Worm (Caenorhabditis elegans) whole organism, L4 larva: Measurements from ENCODE around the gene Y49E10.25.
A peak's percentile ranks its signal among the peaks of the same experiment; 100 is the strongest.

Experiments
- T20F7.1 ChIP-seq: fragments of 200-800 bp; sonication (Bioruptor generic); optimal IDR thresholded peaks from 2 replicates; lab custom pipeline; 2018; ENCODE audit warnings: mild to moderate bottlenecking, missing genetic modification characterization, missing compliant biosample characterization
- T26A8.4 ChIP-seq: fragments of 200-800 bp; sonication (Bioruptor generic); IDR thresholded peaks from 2 replicates; pipeline ENCODE4 v1.3.6; 2022; ENCODE audit warnings: missing genetic modification characterization, missing compliant biosample characterization
- Y48G9A.11 ChIP-seq: fragments of 200-800 bp; sonication (Bioruptor generic); IDR thresholded peaks from 2 replicates; pipeline ENCODE4 v1.3.6; 2022; ENCODE audit warnings: missing genetic modification reagents, missing genetic modification characterization, missing compliant biosample characterization
- ZK337.2 ChIP-seq: fragments of 200-800 bp; sonication (Bioruptor generic); IDR thresholded peaks from 2 replicates; pipeline ENCODE4 v1.3.6; 2022; ENCODE audit warnings: missing genetic modification reagents, missing genetic modification characterization, missing compliant biosample characterization
- ZK546.5 ChIP-seq, 2 experiments: sonication (generic microtip); optimal IDR thresholded peaks; 2 replicates each; lab custom pipeline; 2017; ENCODE audit warnings: missing biosample characterization in 2 of 2, missing genetic modification characterization in 2 of 2
- ceh-20 ChIP-seq: fragments of 200-800 bp; sonication (Bioruptor generic); IDR thresholded peaks from 2 replicates; pipeline ENCODE4 v1.3.6; 2022; ENCODE audit warnings: missing genetic modification reagents, missing genetic modification characterization, missing compliant biosample characterization
- ceh-28 ChIP-seq: fragments of 150-350 bp; optimal IDR thresholded peaks from 2 replicates; lab custom pipeline; 2014; ENCODE audit warnings: missing biosample characterization, missing genetic modification reagents, missing genetic modification characterization
- ceh-44 ChIP-seq: fragments of 200-800 bp; sonication (Bioruptor generic); IDR thresholded peaks from 2 replicates; pipeline ENCODE4 v1.3.6; 2022; ENCODE audit warnings: missing genetic modification reagents, missing genetic modification characterization, missing compliant biosample characterization
- ces-1 ChIP-seq: fragments of 150-350 bp; sonication (generic microtip); optimal IDR thresholded peaks from 4 replicates; lab custom pipeline; 2014; ENCODE audit warnings: missing biosample characterization, missing genetic modification reagents, missing genetic modification characterization
- dpl-1 ChIP-seq: fragments of 150-350 bp; optimal IDR thresholded peaks from 2 replicates; lab custom pipeline; 2014; ENCODE audit warnings: missing biosample characterization, missing genetic modification reagents, missing genetic modification characterization
- duxl-1 ChIP-seq: sonication (generic microtip); optimal IDR thresholded peaks from 2 replicates; lab custom pipeline; 2016; ENCODE audit warnings: mild to moderate bottlenecking, missing genetic modification characterization, moderate library complexity, missing compliant biosample characterization; ENCODE audit not compliant: poor library complexity
- dve-1 ChIP-seq: sonication (generic microtip); optimal IDR thresholded peaks from 2 replicates; lab custom pipeline; 2017; ENCODE audit warnings: antibody characterized with exemption, mild to moderate bottlenecking, missing genetic modification characterization, missing compliant biosample characterization; ENCODE audit not compliant: insufficient read depth
- egl-43 ChIP-seq: fragments of 200-800 bp; sonication (Bioruptor generic); IDR thresholded peaks from 2 replicates; pipeline ENCODE4 v1.3.6; 2022; ENCODE audit warnings: missing genetic modification reagents, missing genetic modification characterization, missing compliant biosample characterization
- fos-1 ChIP-seq: fragments of 150-350 bp; optimal IDR thresholded peaks from 2 replicates; lab custom pipeline; 2014; ENCODE audit warnings: missing biosample characterization, missing genetic modification characterization
- gei-8 ChIP-seq: fragments of 200-800 bp; sonication (Bioruptor generic); optimal IDR thresholded peaks from 2 replicates; lab custom pipeline; 2018; ENCODE audit warnings: mild to moderate bottlenecking, missing genetic modification characterization, missing compliant biosample characterization
- hif-1 ChIP-seq, 2 experiments: sonication (generic microtip); optimal IDR thresholded peaks; 2 replicates each; lab custom pipeline; 2016 to 2017; ENCODE audit warnings: missing compliant biosample characterization in 2 of 2, missing genetic modification characterization in 2 of 2, missing genetic modification reagents in 2 of 2, missing genotype in 2 of 2, mild to moderate bottlenecking in 1 of 2
- hmg-1.1 ChIP-seq: fragments of 200-800 bp; sonication (Bioruptor generic); IDR thresholded peaks from 2 replicates; pipeline ENCODE4 v1.3.6; 2022; ENCODE audit warnings: missing genetic modification reagents, missing genetic modification characterization, missing compliant biosample characterization
- jun-1 ChIP-seq: fragments of 150-350 bp; optimal IDR thresholded peaks from 2 replicates; lab custom pipeline; 2014; ENCODE audit warnings: missing biosample characterization, missing genetic modification reagents, missing genetic modification characterization
- lim-7 ChIP-seq: fragments of 200-800 bp; sonication (Bioruptor generic); IDR thresholded peaks from 2 replicates; pipeline ENCODE4 v1.3.6; 2022; ENCODE audit warnings: missing genetic modification characterization, missing compliant biosample characterization
- lin-1 ChIP-seq: fragments of 200-800 bp; sonication (Bioruptor generic); IDR thresholded peaks from 2 replicates; pipeline ENCODE4 v1.3.6; 2022; ENCODE audit warnings: missing genetic modification reagents, missing genetic modification characterization, missing compliant biosample characterization
- lin-29 ChIP-seq: fragments of 200-800 bp; sonication (Bioruptor generic); IDR thresholded peaks from 2 replicates; pipeline ENCODE4 v1.3.6; 2022; ENCODE audit warnings: missing genetic modification reagents, missing genetic modification characterization, missing compliant biosample characterization
- lin-38 ChIP-seq: fragments of 200-800 bp; sonication (Bioruptor generic); IDR thresholded peaks from 2 replicates; pipeline ENCODE4 v1.3.6; 2022; ENCODE audit warnings: missing genetic modification reagents, missing genetic modification characterization, missing compliant biosample characterization
- lsy-2 ChIP-seq, 2 experiments: fragments of 150-350 bp in 1 of 2; sonication (generic microtip) in 1 of 2; optimal IDR thresholded peaks; 2 replicates each; lab custom pipeline; 2014 to 2017; ENCODE audit warnings: missing biosample characterization in 2 of 2, missing genetic modification characterization in 2 of 2
- mep-1 ChIP-seq: fragments of 150-350 bp; sonication (generic microtip); optimal IDR thresholded peaks from 3 replicates; lab custom pipeline; 2014; ENCODE audit warnings: missing biosample characterization, missing genetic modification characterization
- mes-2 ChIP-seq: sonication (generic microtip); optimal IDR thresholded peaks from 2 replicates; lab custom pipeline; 2016; ENCODE audit warnings: missing genotype, mild to moderate bottlenecking, missing genetic modification characterization, missing compliant biosample characterization; ENCODE audit not compliant: poor library complexity, severe bottlenecking
- nhr-102 ChIP-seq: sonication (generic microtip); optimal IDR thresholded peaks from 2 replicates; lab custom pipeline; 2016; ENCODE audit warnings: mild to moderate bottlenecking, missing genetic modification characterization, moderate library complexity, missing compliant biosample characterization
- nhr-77 ChIP-seq: fragments of 150-350 bp; optimal IDR thresholded peaks from 2 replicates; lab custom pipeline; 2014; ENCODE audit warnings: missing biosample characterization, missing genetic modification characterization
- rbr-2 ChIP-seq: sonication (generic microtip); optimal IDR thresholded peaks from 2 replicates; lab custom pipeline; 2016; ENCODE audit warnings: missing genotype, missing genetic modification characterization, missing compliant biosample characterization
- saeg-2 ChIP-seq: fragments of 200-800 bp; sonication (Bioruptor generic); IDR thresholded peaks from 2 replicates; pipeline ENCODE4 v1.3.6; 2022; ENCODE audit warnings: missing genetic modification reagents, missing genetic modification characterization, missing compliant biosample characterization
- sdz-12 ChIP-seq: fragments of 200-800 bp; sonication (Bioruptor generic); optimal IDR thresholded peaks from 2 replicates; lab custom pipeline; 2018; ENCODE audit warnings: mild to moderate bottlenecking, missing genetic modification characterization, missing compliant biosample characterization
- set-16 ChIP-seq: fragments of 200-800 bp; sonication (Bioruptor generic); IDR thresholded peaks from 2 replicates; pipeline ENCODE4 v1.3.6; 2022; ENCODE audit warnings: missing genetic modification reagents, missing genetic modification characterization, missing compliant biosample characterization
- spr-1 ChIP-seq: sonication (generic microtip); optimal IDR thresholded peaks from 2 replicates; lab custom pipeline; 2016; ENCODE audit warnings: mild to moderate bottlenecking, missing genetic modification characterization, missing compliant biosample characterization
- spr-3 ChIP-seq: fragments of 200-800 bp; sonication (Bioruptor generic); optimal IDR thresholded peaks from 2 replicates; lab custom pipeline; 2018; ENCODE audit warnings: mild to moderate bottlenecking, missing genetic modification characterization, missing compliant biosample characterization
- tag-97 ChIP-seq: fragments of 200-800 bp; sonication (Bioruptor generic); IDR thresholded peaks from 2 replicates; pipeline ENCODE4 v1.3.6; 2022; ENCODE audit warnings: missing genetic modification characterization, missing compliant biosample characterization
- vab-7 ChIP-seq: fragments of 200-800 bp; sonication (Bioruptor generic); IDR thresholded peaks from 2 replicates; pipeline ENCODE4 v1.3.6; 2022; ENCODE audit warnings: missing genetic modification reagents, missing genetic modification characterization, missing compliant biosample characterization
- zfp-2 ChIP-seq: sonication (generic microtip); optimal IDR thresholded peaks from 2 replicates; lab custom pipeline; 2016; ENCODE audit warnings: mild to moderate bottlenecking, missing genetic modification characterization, missing compliant biosample characterization
- zfp-3 ChIP-seq: fragments of 200-800 bp; sonication (Bioruptor generic); conservative IDR thresholded peaks from 2 replicates; pipeline ENCODE4 v1.3.6; 2022; ENCODE audit warnings: missing genetic modification reagents, missing genetic modification characterization, missing compliant biosample characterization

Y49E10.25 gene

DNA sequence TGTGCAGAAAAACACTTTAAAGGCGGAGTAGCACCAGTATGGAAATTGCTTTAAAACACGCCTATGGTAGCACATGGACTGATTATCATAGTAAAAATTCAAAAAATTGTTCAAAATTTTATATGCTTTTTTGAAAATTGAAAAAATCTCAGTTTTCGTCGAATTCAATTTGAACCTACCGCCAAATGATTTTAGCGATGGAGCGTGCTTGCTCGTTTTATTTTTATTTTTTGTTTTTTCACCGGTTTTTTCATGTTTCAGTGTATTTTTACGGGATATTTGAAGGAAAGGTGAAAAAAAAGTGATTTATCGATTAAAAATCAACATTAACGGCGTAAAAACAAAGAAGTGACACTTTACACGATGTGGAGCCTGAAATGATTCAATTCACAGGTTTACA is 42.0 kb upstream of the Y49E10.25 start:
- TF ChIP-seq lin-38 (GFP tag; lab: Robert Waterston, UW) (no peak), hmg-1.1 (no peak), nhr-77 (tag; lab: Kevin White, UChicago) (no peak), ZK546.5 (tag; optimal IDR thresholded peaks at IDR 0.05; lab: Kevin White, UChicago) (no peak), lim-7 (GFP tag; lab: Robert Waterston, UW) (no peak), zfp-3 (GFP tag; lab: Robert Waterston, UW) (no peak), spr-1 (tag; lab: Kevin White, UChicago) (no peak), sdz-12 (GFP tag; lab: Kevin White, UChicago) (no peak), ceh-44 (GFP tag; lab: Robert Waterston, UW) (no peak), ZK337.2 (no peak), spr-3 (GFP tag; lab: Kevin White, UChicago) (no peak), T20F7.1 (GFP tag; lab: Kevin White, UChicago) (no peak), tag-97 (GFP tag; lab: Robert Waterston, UW) (no peak), ces-1 (GFP tag; lab: Kevin White, UChicago) (no peak), lin-1 (GFP tag; lab: Robert Waterston, UW) (no peak), zfp-2 (tag; lab: Kevin White, UChicago) (no peak), saeg-2 (GFP tag; lab: Robert Waterston, UW) (no peak), nhr-102 (no peak), fos-1 (no peak), ceh-20 (GFP tag; lab: Robert Waterston, UW) (no peak)

DNA sequence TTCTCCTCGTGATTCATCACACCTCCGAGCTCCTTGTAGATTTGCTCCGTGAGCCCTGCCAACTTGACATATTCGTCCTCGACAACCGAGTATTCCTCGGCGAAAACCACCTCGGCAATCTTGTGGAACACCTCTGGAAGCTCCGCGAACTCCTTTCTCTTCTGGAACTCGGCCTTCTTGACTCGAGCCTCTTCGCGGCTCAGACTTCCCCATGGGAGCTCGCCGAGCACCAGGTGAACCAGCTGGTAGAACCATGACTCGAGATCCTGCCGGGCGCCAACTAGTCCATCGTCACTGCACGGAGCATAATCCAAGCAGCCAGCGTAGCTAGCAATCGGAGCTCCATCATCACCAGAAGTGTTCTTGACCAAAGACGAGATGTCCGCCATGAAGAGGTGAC is 38.6 kb upstream of the Y49E10.25 start:
- peak; percentile 86 for TF ChIP-seq set-16

DNA sequence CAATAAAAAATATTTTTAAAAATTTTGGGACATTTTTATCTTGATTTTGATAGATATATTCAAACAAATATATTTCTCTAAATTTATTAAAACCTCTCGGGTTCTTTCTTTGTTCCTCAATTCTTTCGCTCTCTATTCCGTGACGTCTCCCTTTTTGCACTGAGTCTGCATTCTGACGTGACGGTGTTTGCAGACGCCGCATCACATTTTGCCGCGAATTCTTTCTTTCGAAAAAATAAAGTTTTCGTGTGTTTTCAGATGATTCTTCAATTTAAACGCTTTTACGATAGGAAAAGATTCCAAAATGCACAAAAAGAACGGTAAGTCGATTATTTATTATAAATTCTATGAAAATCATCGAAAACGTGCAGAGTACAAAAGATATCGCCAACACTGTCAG is 36.1 kb upstream of the Y49E10.25 start:
- peak; percentile 17 for TF ChIP-seq dve-1 (tag; lab: Kevin White, UChicago)
- TF ChIP-seq gei-8 = no peak
- no peak for TF ChIP-seq lin-29 (GFP tag; lab: Robert Waterston, UW)
- TF ChIP-seq rbr-2 (tag; lab: Kevin White, UChicago) = peak; percentile 8
- no peak for TF ChIP-seq Y48G9A.11
- TF ChIP-seq hmg-1.1 = peak; percentile 69
- TF ChIP-seq jun-1 (tag; lab: Kevin White, UChicago) = no peak
- TF ChIP-seq dpl-1 (GFP tag; lab: Kevin White, UChicago) = peak; percentile 86
- peak in 1 of 2 experiments; percentile 53 for TF ChIP-seq lsy-2 (tag; optimal IDR thresholded peaks at IDR 0.05; lab: Kevin White, UChicago)
- peak in 1 of 2 experiments; percentile 3 for TF ChIP-seq hif-1 (tag; optimal IDR thresholded peaks at IDR 0.05; lab: Kevin White, UChicago)
- no peak for TF ChIP-seq mes-2
- TF ChIP-seq duxl-1 (tag; lab: Kevin White, UChicago) = no peak
- TF ChIP-seq vab-7 (GFP tag; lab: Robert Waterston, UW) = 0 out of 2 replicates have a peak, but pooled peaks have one; percentile 8
- TF ChIP-seq saeg-2 (GFP tag; lab: Robert Waterston, UW) = no peak
- peak; percentile 65 for TF ChIP-seq lin-38 (GFP tag; lab: Robert Waterston, UW)
- TF ChIP-seq mep-1 (tag; lab: Kevin White, UChicago) = peak; percentile 29
- 0 out of 2 replicates have a peak, but pooled peaks have one; percentile 23 for TF ChIP-seq T26A8.4

DNA sequence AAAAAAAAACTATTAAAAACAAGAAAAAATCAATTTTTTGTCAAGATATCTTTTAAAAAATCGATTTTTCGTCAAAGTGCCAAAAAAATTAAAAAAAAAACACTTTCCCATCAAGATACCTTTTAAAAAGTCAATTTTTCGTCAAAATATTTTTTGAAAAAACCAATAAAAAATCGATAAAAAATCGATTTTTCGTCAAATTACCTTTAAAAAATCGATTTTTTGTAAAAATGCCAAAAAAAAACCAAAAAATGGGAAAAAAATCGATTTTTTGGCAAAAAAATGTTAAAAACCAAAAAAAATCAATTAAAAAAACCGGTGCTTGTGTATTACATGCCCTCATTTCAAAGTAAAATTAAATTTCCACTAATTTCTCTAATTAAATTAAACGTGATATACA is 25.8 kb upstream of the Y49E10.25 start:
- TF ChIP-seq duxl-1 (tag; lab: Kevin White, UChicago) = no peak
- TF ChIP-seq ceh-28 = peak; percentile 94
- TF ChIP-seq egl-43 (GFP tag; lab: Robert Waterston, UW) = no peak
